Fruit fly (Drosophila melanogaster) whole organism, pupa: ENCODE results near the gene CG15531.

Experiments used
- CG10348 ChIP-seq: fragments of 200-800 bp; sonication (Bioruptor generic); IDR thresholded peaks from 2 replicates; pipeline ENCODE4 v1.3.6; 2022; ENCODE audit warnings: missing biosample characterization, missing genetic modification characterization
- CG12605 ChIP-seq: fragments of 200-800 bp; sonication (Bioruptor generic); IDR thresholded peaks from 2 replicates; pipeline ENCODE4 v1.3.6; 2022; ENCODE audit warnings: missing biosample characterization, missing genetic modification characterization
- CG13204 ChIP-seq: fragments of 200-800 bp; sonication (Bioruptor generic); optimal IDR thresholded peaks from 2 replicates; lab custom pipeline; 2018; ENCODE audit warnings: missing biosample characterization, mild to moderate bottlenecking, missing genetic modification characterization, moderate library complexity
- CG14655 ChIP-seq: fragments of 200-800 bp; sonication (Bioruptor generic); optimal IDR thresholded peaks from 3 replicates; lab custom pipeline; 2017; ENCODE audit warnings: mild to moderate bottlenecking, missing biosample characterization, missing genetic modification reagents, missing genetic modification characterization
- CG15710 ChIP-seq: fragments of 200-800 bp; sonication (Bioruptor generic); optimal IDR thresholded peaks from 2 replicates; lab custom pipeline; 2018; ENCODE audit warnings: missing biosample characterization, mild to moderate bottlenecking, missing genetic modification characterization, moderate library complexity
- CG17806 ChIP-seq: fragments of 200-800 bp; sonication (Bioruptor generic); optimal IDR thresholded peaks from 2 replicates; lab custom pipeline; 2018; ENCODE audit warnings: missing biosample characterization, mild to moderate bottlenecking, missing genetic modification characterization, moderate library complexity
- CG32121 ChIP-seq: fragments of 200-800 bp; sonication (Bioruptor generic); IDR thresholded peaks from 2 replicates; pipeline ENCODE4 v1.3.6; 2022; ENCODE audit warnings: missing biosample characterization, missing genetic modification characterization
- CG34367 ChIP-seq: fragments of 200-800 bp; sonication (Bioruptor generic); optimal IDR thresholded peaks from 2 replicates; lab custom pipeline; 2018; ENCODE audit warnings: missing biosample characterization, mild to moderate bottlenecking, missing genetic modification characterization
- CG4496 ChIP-seq: fragments of 200-800 bp; sonication (Bioruptor generic); IDR thresholded peaks from 3 replicates; pipeline ENCODE4 v1.3.6; 2022; ENCODE audit warnings: missing biosample characterization, missing genetic modification characterization
- CG8159 ChIP-seq: fragments of 200-800 bp; sonication (Bioruptor generic); optimal IDR thresholded peaks from 3 replicates; lab custom pipeline; 2018; ENCODE audit warnings: missing biosample characterization, mild to moderate bottlenecking, missing genetic modification characterization, moderate library complexity
- CG8301 ChIP-seq: fragments of 200-800 bp; sonication (Bioruptor generic); optimal IDR thresholded peaks from 2 replicates; lab custom pipeline; 2018; ENCODE audit warnings: missing biosample characterization, mild to moderate bottlenecking, missing genetic modification characterization
- CG9948 ChIP-seq: fragments of 200-800 bp; sonication (Bioruptor generic); optimal IDR thresholded peaks from 2 replicates; lab custom pipeline; 2018; ENCODE audit warnings: missing biosample characterization, mild to moderate bottlenecking, missing genetic modification characterization, moderate library complexity
- D1 ChIP-seq: fragments of 200-800 bp; sonication (Bioruptor generic); optimal IDR thresholded peaks from 2 replicates; lab custom pipeline; 2018; ENCODE audit warnings: missing biosample characterization, mild to moderate bottlenecking, missing genetic modification characterization, moderate library complexity
- EcR ChIP-seq: fragments of 200-800 bp; sonication (Bioruptor generic); optimal IDR thresholded peaks from 3 replicates; lab custom pipeline; 2019; ENCODE audit warnings: missing biosample characterization, missing genetic modification characterization, mild to moderate bottlenecking, moderate library complexity, missing genetic modification reagents
- Ets98B ChIP-seq: fragments of 200-800 bp; sonication (Bioruptor generic); IDR thresholded peaks from 2 replicates; pipeline ENCODE4 v1.3.6; 2022; ENCODE audit warnings: missing biosample characterization, missing genetic modification characterization
- Pif1A ChIP-seq: fragments of 200-800 bp; sonication (Bioruptor generic); optimal IDR thresholded peaks from 3 replicates; lab custom pipeline; 2016; ENCODE audit warnings: missing biosample characterization, missing genetic modification characterization
- Pif1B ChIP-seq: fragments of 200-800 bp; sonication (Bioruptor generic); optimal IDR thresholded peaks from 3 replicates; lab custom pipeline; 2016; ENCODE audit warnings: missing biosample characterization, missing genetic modification characterization
- Snoo ChIP-seq: fragments of 200-800 bp; sonication (Bioruptor generic); optimal IDR thresholded peaks from 3 replicates; lab custom pipeline; 2017; ENCODE audit warnings: missing biosample characterization, mild to moderate bottlenecking, missing genetic modification characterization, inconsistent platforms
- fd96Ca ChIP-seq: fragments of 200-800 bp; sonication (Bioruptor generic); IDR thresholded peaks from 3 replicates; pipeline ENCODE4 v1.3.6; 2022; ENCODE audit warnings: missing biosample characterization, missing genetic modification characterization
- gl ChIP-seq: fragments of 200-800 bp; sonication (Bioruptor generic); optimal IDR thresholded peaks from 2 replicates; lab custom pipeline; 2018; ENCODE audit warnings: missing biosample characterization, mild to moderate bottlenecking, missing genetic modification characterization
- rn ChIP-seq: fragments of 200-800 bp; sonication (Bioruptor generic); IDR thresholded peaks from 2 replicates; pipeline ENCODE4 v1.3.6; 2022; ENCODE audit warnings: missing biosample characterization, missing genetic modification characterization

CG15531 gene

DNA sequence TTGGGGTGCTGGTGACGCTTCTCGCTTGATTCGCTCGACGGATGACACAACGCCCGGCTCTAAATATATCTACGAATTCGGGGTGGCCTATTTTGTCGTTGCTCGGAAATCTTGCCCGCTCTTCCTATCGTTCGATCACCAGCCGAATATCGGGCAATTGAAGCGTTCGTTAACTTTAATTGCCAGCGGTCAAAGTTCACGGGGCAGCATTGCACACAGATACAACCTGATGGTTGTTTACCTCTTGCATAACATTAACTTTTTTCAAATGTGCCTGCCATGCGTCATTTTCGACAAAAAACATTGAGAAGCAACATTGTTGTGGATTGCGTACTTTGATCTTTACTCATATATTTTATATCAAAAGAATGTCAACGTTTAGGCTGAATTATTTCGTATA is 1.8 kb upstream of the CG15531 start:
- TF ChIP-seq CG8159 (tag; lab: Kevin White, UChicago), result no peak
- no peak for TF ChIP-seq Pif1A
- TF ChIP-seq Snoo (tag; lab: Kevin White, UChicago), result no peak
- TF ChIP-seq CG9948, result no peak
- TF ChIP-seq CG4496 (GFP tag; lab: Robert Waterston, UW), result no peak
- no peak for TF ChIP-seq CG34367 (tag; lab: Kevin White, UChicago)
- no peak for TF ChIP-seq EcR (GFP tag; lab: Kevin White, UChicago)
- no peak for TF ChIP-seq CG17806 (tag; lab: Kevin White, UChicago)
- no peak for TF ChIP-seq rn (GFP tag; lab: Robert Waterston, UW)
- no peak for TF ChIP-seq CG10348 (GFP tag; lab: Robert Waterston, UW)
- no peak for TF ChIP-seq fd96Ca (GFP tag; lab: Robert Waterston, UW)
- no peak for TF ChIP-seq CG8301 (tag; lab: Kevin White, UChicago)
- no peak for TF ChIP-seq Pif1B (GFP tag; lab: Kevin White, UChicago)
- TF ChIP-seq CG15710 (tag; lab: Kevin White, UChicago), result no peak
- no peak for TF ChIP-seq Ets98B (GFP tag; lab: Robert Waterston, UW)
- no peak for TF ChIP-seq CG32121 (GFP tag; lab: Robert Waterston, UW)

DNA sequence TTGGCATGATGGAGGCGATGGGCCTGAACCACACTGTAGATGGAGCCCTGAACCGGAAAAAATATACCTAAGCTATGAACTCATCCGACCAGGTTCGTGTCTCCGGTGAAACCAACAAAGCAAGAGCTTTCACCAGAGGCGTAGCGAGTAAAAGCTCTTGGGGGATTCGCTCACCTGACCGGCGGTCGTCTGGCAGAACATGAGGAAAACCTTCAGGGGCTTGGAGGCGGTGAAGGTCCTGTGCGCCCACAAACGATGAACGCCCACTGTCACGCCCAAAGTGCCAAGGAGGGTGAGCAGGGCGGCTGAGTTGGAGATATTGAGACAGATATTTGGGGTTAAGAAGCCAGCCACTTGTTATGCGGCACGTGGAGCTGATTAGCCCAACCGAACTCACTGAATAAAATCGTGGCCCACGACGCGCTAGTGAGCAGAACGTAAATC is 400 bp downstream of the CG15531 start:
- TF ChIP-seq CG13204 (GFP tag; lab: Kevin White, UChicago), result no peak
- TF ChIP-seq CG12605 (GFP tag; lab: Robert Waterston, UW), result no peak
- peak; percentile 64 for TF ChIP-seq CG4496 (GFP tag; lab: Robert Waterston, UW)
- TF ChIP-seq Pif1A, result no peak
- TF ChIP-seq EcR (GFP tag; lab: Kevin White, UChicago), result no peak
- TF ChIP-seq CG17806 (tag; lab: Kevin White, UChicago), result peak; percentile 3
- no peak for TF ChIP-seq CG34367 (tag; lab: Kevin White, UChicago)
- peak; percentile 59 for TF ChIP-seq CG32121 (GFP tag; lab: Robert Waterston, UW)
- TF ChIP-seq fd96Ca (GFP tag; lab: Robert Waterston, UW), result peak; percentile 64
- TF ChIP-seq CG15710 (tag; lab: Kevin White, UChicago), result peak; percentile 18
- TF ChIP-seq CG14655, result peak; percentile 14
- TF ChIP-seq Ets98B (GFP tag; lab: Robert Waterston, UW), result peak; percentile 64
- TF ChIP-seq CG9948, result no peak
- TF ChIP-seq Snoo (tag; lab: Kevin White, UChicago), result no peak
- no peak for TF ChIP-seq CG8159 (tag; lab: Kevin White, UChicago)
- peak; percentile 23 for TF ChIP-seq CG8301 (tag; lab: Kevin White, UChicago)
- TF ChIP-seq Pif1B (GFP tag; lab: Kevin White, UChicago), result no peak

DNA sequence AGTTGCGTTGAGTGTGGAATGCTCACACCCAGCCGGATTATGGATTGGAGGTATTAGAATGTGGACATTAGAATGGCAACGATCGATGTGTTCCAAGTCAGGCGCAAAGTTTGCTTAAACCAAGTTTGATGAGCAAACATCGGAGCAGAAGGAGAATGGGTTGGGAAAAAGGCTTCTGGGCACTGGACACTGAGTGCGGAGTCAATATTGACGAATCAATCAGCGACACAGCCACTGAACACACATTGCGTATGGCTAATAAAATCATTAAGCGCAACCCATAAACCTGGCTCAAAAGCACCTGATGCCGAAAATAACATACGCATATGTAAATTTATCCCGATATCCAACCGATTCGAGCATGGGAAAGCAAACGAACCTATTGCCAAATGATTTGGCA is 2.2 kb downstream of the CG15531 start:
- TF ChIP-seq CG10348 (GFP tag; lab: Robert Waterston, UW), result no peak
- no peak for TF ChIP-seq CG15710 (tag; lab: Kevin White, UChicago)
- TF ChIP-seq CG9948, result no peak
- TF ChIP-seq CG8159 (tag; lab: Kevin White, UChicago), result no peak
- TF ChIP-seq Pif1A, result no peak
- TF ChIP-seq D1, result no peak
- TF ChIP-seq CG32121 (GFP tag; lab: Robert Waterston, UW), result no peak
- no peak for TF ChIP-seq CG12605 (GFP tag; lab: Robert Waterston, UW)
- TF ChIP-seq CG4496 (GFP tag; lab: Robert Waterston, UW), result no peak
- no peak for TF ChIP-seq CG34367 (tag; lab: Kevin White, UChicago)

DNA sequence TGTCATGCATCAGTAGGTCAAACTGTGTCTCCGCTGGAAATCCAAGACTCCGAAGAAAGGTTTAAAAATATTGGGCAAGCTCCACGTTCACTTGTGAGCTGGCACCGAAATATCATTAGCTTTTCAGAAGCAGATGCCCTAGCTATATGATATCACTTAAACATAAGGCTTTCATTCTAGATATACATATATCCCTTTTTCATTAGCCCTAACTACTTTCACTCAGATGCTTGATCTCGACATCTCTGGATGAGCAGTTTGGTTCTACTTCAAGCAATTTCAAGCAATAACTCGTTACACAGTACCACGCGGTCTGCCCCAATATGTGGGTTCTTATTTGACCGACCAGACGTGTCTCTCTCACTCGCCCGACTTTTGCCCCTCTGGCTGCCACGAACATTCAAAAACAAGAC is 4.6 kb downstream of the CG15531 start:
- TF ChIP-seq fd96Ca (GFP tag; lab: Robert Waterston, UW) (no peak), CG14655 (peak; percentile 48), Pif1A (peak; percentile 67), CG9948 (peak; percentile 27), CG12605 (GFP tag; lab: Robert Waterston, UW) (no peak), CG15710 (tag; lab: Kevin White, UChicago) (peak; percentile 43), CG8301 (tag; lab: Kevin White, UChicago) (peak; percentile 42), Snoo (tag; lab: Kevin White, UChicago) (peak; percentile 48), Pif1B (GFP tag; lab: Kevin White, UChicago) (peak; percentile 65), CG17806 (tag; lab: Kevin White, UChicago) (no peak), CG34367 (tag; lab: Kevin White, UChicago) (peak; percentile 29)

DNA sequence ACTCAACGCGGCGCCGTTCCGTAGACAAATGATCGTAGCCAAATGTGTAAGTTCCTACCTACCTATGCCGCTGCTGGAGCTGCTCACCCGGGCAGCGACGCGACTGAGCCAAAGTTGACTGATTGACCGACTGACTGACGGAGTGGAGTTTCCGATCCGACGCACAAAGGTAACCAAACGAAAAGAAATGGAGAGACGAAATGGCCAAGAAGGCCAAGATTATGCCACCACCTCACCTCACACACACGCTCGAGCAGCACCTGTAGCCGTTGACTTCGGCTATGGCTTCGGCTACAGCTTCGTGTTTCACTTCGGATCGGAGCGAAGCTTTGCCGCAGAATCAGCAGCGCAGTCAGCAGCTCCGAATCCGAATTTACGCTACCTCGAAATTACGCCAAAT is 5.0 kb downstream of the CG15531 start, which contains the start of gene CG9747:
Gene CG9747, minus strand, starts transcription at position 206 of the 400 bp plus-strand sequence.
- TF ChIP-seq gl (tag; lab: Kevin White, UChicago) (no peak), CG34367 (tag; lab: Kevin White, UChicago) (no peak), D1 (no peak), CG15710 (tag; lab: Kevin White, UChicago) (no peak), EcR (GFP tag; lab: Kevin White, UChicago) (peak; percentile 18), CG9948 (no peak)

DNA sequence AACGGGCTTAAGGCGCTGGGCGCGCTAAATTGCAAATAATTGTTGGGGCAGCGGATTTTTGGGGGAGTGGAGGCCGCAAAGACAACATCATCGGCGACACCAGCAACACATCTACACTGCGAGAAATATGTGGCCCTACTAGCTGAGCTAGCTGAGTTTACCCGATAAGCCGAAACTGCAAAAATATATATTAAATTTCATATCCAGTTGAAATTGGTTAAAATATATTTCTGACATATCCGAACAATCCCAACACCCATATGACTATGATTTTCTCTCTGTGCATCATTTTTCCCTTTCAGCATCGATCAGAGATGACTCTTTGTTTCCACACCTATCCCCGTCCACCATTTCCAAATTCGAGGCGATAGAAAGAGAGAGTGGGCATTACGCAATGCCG is 6.2 kb downstream of the CG15531 start:
- TF ChIP-seq CG8301 (tag; lab: Kevin White, UChicago) (peak; percentile 31), CG12605 (GFP tag; lab: Robert Waterston, UW) (no peak), CG15710 (tag; lab: Kevin White, UChicago) (peak; percentile 59), CG8159 (tag; lab: Kevin White, UChicago) (peak; percentile 69), D1 (no peak), CG9948 (peak; percentile 62), rn (GFP tag; lab: Robert Waterston, UW) (no peak), gl (tag; lab: Kevin White, UChicago) (peak; percentile 35), CG17806 (tag; lab: Kevin White, UChicago) (peak; percentile 67), Ets98B (GFP tag; lab: Robert Waterston, UW) (peak; percentile 29; the same call in 1 of the 2 replicates), fd96Ca (GFP tag; lab: Robert Waterston, UW) (peak; percentile 58; the same call in 1 of the 3 replicates), Pif1B (GFP tag; lab: Kevin White, UChicago) (peak; percentile 51), Snoo (tag; lab: Kevin White, UChicago) (peak; percentile 65), CG32121 (GFP tag; lab: Robert Waterston, UW) (peak; percentile 35; the same call in 1 of the 2 replicates), CG34367 (tag; lab: Kevin White, UChicago) (peak; percentile 41), Pif1A (peak; percentile 67), EcR (GFP tag; lab: Kevin White, UChicago) (no peak), CG14655 (peak; percentile 37), CG4496 (GFP tag; lab: Robert Waterston, UW) (peak; percentile 59; the same call in 2 of the 3 replicates), CG10348 (GFP tag; lab: Robert Waterston, UW) (no peak), CG13204 (GFP tag; lab: Kevin White, UChicago) (no peak)
